Fruit fly (Drosophila melanogaster) whole organism, embryonic: Measurements from ENCODE around the gene Parg.

Experiments
- CG18011 ChIP-seq: fragments of 200-800 bp; sonication (Bioruptor generic); optimal IDR thresholded peaks from 2 replicates; lab custom pipeline; 2017; ENCODE audit warnings: missing biosample characterization, missing genetic modification characterization, mild to moderate bottlenecking, moderate library complexity, missing genotype
- PHDP ChIP-seq: fragments of 200-800 bp; sonication (Bioruptor generic); optimal IDR thresholded peaks from 3 replicates; lab custom pipeline; 2018; ENCODE audit warnings: missing biosample characterization, mild to moderate bottlenecking, missing genetic modification characterization, moderate library complexity
- eyg ChIP-seq: fragments of 200-800 bp; sonication (Bioruptor generic); optimal IDR thresholded peaks from 3 replicates; lab custom pipeline; 2016; ENCODE audit warnings: missing biosample characterization, missing genetic modification characterization
- kni ChIP-seq: fragments of 200-800 bp; sonication (Bioruptor generic); optimal IDR thresholded peaks from 3 replicates; lab custom pipeline; 2017; ENCODE audit warnings: mild to moderate bottlenecking, missing biosample characterization, missing genetic modification reagents, missing genetic modification characterization
- maf-S ChIP-seq: fragments of 200-800 bp; sonication (Bioruptor generic); optimal IDR thresholded peaks from 2 replicates; lab custom pipeline; 2016; ENCODE audit warnings: missing biosample characterization, missing genetic modification characterization
- prd ChIP-seq, 3 experiments: fragments of >200 bp in 2 of 3; fragments of 200-800 bp in 1 of 3; sonication (Bioruptor generic) in 1 of 3; optimal IDR thresholded peaks in 2 of 3; IDR thresholded peaks in 1 of 3; 2 replicates in 2 of 3; 3 replicates in 1 of 3; pipeline versions ENCODE4 v1.3.6 to Lab custom; 2017 to 2022; ENCODE audit warnings: missing biosample characterization in 1 of 3, missing genetic modification characterization in 1 of 3

DNA sequence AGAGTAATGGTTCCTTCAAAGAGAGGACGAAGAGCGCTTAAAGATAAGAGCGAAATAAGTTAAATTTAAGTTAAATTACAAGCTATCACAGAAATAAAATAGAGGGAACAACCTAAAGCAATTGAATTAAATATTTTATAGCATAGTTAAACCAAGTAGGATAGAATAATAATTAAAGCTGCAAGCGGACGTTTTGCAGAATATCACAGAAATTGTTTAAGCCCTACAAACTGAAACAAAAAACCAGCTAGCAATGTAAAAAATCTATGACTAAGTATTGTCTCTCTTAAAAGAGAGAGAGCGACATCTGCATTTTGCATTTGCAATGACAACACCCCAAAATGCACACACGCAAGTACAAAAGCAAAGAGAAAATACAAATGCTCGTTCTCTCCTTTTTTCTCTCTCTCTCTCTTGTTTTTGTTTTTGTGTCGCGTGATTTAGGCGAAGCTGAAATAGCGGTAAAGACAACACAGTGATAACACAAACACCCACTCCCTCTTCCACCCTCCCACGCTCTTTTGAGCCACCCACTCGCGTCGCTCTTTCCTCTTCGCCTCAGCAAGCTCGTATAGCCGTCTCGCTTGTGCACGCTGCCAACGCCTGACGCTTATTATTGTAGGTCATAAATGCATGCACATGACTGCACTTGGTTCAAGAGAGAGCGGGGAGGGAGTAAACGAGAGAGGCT is 6.0 kb upstream of the Parg start:
- no peak for TF ChIP-seq prd (optimal IDR thresholded peaks at IDR 0.05; lab: Kevin White, UChicago)
- no peak for TF ChIP-seq prd (GFP tag; IDR thresholded peaks at IDR 0.05; lab: Robert Waterston, UW)
- TF ChIP-seq PHDP (tag; lab: Kevin White, UChicago) = no peak
- peak; percentile 83 for TF ChIP-seq kni (GFP tag; lab: Kevin White, UChicago)
- no peak for TF ChIP-seq eyg (GFP tag; lab: Kevin White, UChicago)
- no peak for TF ChIP-seq maf-S (GFP tag; lab: Kevin White, UChicago)
- TF ChIP-seq CG18011 (GFP tag; lab: Kevin White, UChicago) = no peak
